Worm (Caenorhabditis elegans) whole organism, L1 larva: ENCODE measurements around the gene pqn-53.

Source experiments
- F16B12.6 ChIP-seq: fragments of 150-350 bp; optimal IDR thresholded peaks from 2 replicates; lab custom pipeline; 2014; ENCODE audit warnings: missing biosample characterization, missing genetic modification characterization
- Y116A8C.19 ChIP-seq: sonication (generic microtip); optimal IDR thresholded peaks from 2 replicates; lab custom pipeline; 2016; ENCODE audit warnings: missing compliant biosample characterization, missing genetic modification characterization, borderline replicate concordance
- blmp-1 ChIP-seq: fragments of 150-350 bp; optimal IDR thresholded peaks from 2 replicates; lab custom pipeline; 2014; ENCODE audit warnings: missing biosample characterization, missing genetic modification characterization
- ceh-88 ChIP-seq: fragments of 200-800 bp; sonication (Bioruptor generic); IDR thresholded peaks from 2 replicates; pipeline ENCODE4 v1.3.6; 2022; ENCODE audit warnings: missing genetic modification characterization, missing compliant biosample characterization
- ces-1 ChIP-seq: fragments of 150-350 bp; optimal IDR thresholded peaks from 2 replicates; lab custom pipeline; 2014; ENCODE audit warnings: missing biosample characterization, missing genetic modification reagents, missing genetic modification characterization
- dpl-1 ChIP-seq, 3 experiments: fragments of 150-350 bp in 2 of 3; sonication (generic microtip) in 1 of 3; optimal IDR thresholded peaks; 2 replicates each; lab custom pipeline; 2014 to 2017; ENCODE audit warnings: missing biosample characterization in 3 of 3, missing genetic modification characterization in 3 of 3, missing genetic modification reagents in 3 of 3
- efl-1 ChIP-seq, 4 experiments: fragments of 150-350 bp; optimal IDR thresholded peaks in 3 of 4; peaks in 1 of 4; 1 replicate in 1 of 4; 2 replicates in 3 of 4; lab custom pipeline; 2014; ENCODE audit warnings: missing biosample characterization in 2 of 4, missing genetic modification characterization in 2 of 4, missing genetic modification reagents in 2 of 4
- egl-13 ChIP-seq: sonication (generic microtip); optimal IDR thresholded peaks from 2 replicates; lab custom pipeline; 2016; ENCODE audit warnings: missing genotype, missing genetic modification reagents, missing genetic modification characterization, missing compliant biosample characterization
- elt-2 ChIP-seq: sonication (generic microtip); optimal IDR thresholded peaks from 2 replicates; lab custom pipeline; 2016; ENCODE audit warnings: missing genetic modification characterization, mild to moderate bottlenecking, inconsistent platforms, missing compliant biosample characterization, missing genetic modification reagents
- elt-3 ChIP-seq, 6 experiments: fragments of 150-350 bp in 1 of 6; sonication (generic microtip); optimal IDR thresholded peaks; 2 replicates each; lab custom pipeline; 2017 to 2018; ENCODE audit warnings: missing biosample characterization in 6 of 6, missing genetic modification characterization in 6 of 6, inconsistent platforms in 1 of 6
- ets-5 ChIP-seq: fragments of 200-800 bp; sonication (Bioruptor generic); IDR thresholded peaks from 2 replicates; pipeline ENCODE4 v1.3.6; 2022; ENCODE audit warnings: missing genetic modification characterization, missing compliant biosample characterization
- fos-1 ChIP-seq: fragments of 150-350 bp; optimal IDR thresholded peaks from 2 replicates; lab custom pipeline; 2014; ENCODE audit warnings: missing biosample characterization, missing genetic modification characterization
- isw-1 ChIP-seq: fragments of 200-800 bp; sonication (Bioruptor generic); IDR thresholded peaks from 2 replicates; pipeline ENCODE4 v1.3.6; 2022; ENCODE audit warnings: missing genetic modification characterization, missing compliant biosample characterization
- jun-1 ChIP-seq: fragments of 150-350 bp; optimal IDR thresholded peaks from 2 replicates; lab custom pipeline; 2014; ENCODE audit warnings: missing biosample characterization, missing genetic modification reagents, missing genetic modification characterization
- lin-13 ChIP-seq: fragments of 150-350 bp; optimal IDR thresholded peaks from 2 replicates; lab custom pipeline; 2014; ENCODE audit warnings: missing biosample characterization, missing genetic modification reagents, missing genetic modification characterization
- lin-14 ChIP-seq: fragments of 200-800 bp; sonication (Bioruptor generic); optimal IDR thresholded peaks from 2 replicates; lab custom pipeline; 2018; ENCODE audit warnings: mild to moderate bottlenecking, missing genetic modification characterization, moderate library complexity, missing compliant biosample characterization
- lin-15B ChIP-seq: fragments of 150-350 bp; sonication (generic microtip); optimal IDR thresholded peaks from 3 replicates; lab custom pipeline; 2014; ENCODE audit warnings: missing biosample characterization, missing genetic modification characterization
- lin-35 ChIP-seq, 2 experiments: fragments of 150-350 bp; optimal IDR thresholded peaks; 2 replicates each; lab custom pipeline; 2014; ENCODE audit warnings: missing biosample characterization in 2 of 2, missing genetic modification characterization in 2 of 2, missing genetic modification reagents in 2 of 2
- lsy-2 ChIP-seq, 2 experiments: fragments of 150-350 bp; optimal IDR thresholded peaks; 2 replicates each; lab custom pipeline; 2014; ENCODE audit warnings: missing biosample characterization in 2 of 2, missing genetic modification characterization in 2 of 2
- mdl-1 ChIP-seq, 2 experiments: fragments of 150-350 bp; optimal IDR thresholded peaks; 2 replicates each; lab custom pipeline; 2014 to 2017; ENCODE audit warnings: missing biosample characterization in 2 of 2, missing genetic modification characterization in 2 of 2, inconsistent platforms in 1 of 2
- nhr-12 ChIP-seq: sonication (generic microtip); optimal IDR thresholded peaks from 2 replicates; lab custom pipeline; 2017; ENCODE audit warnings: missing biosample characterization, missing genetic modification characterization
- nhr-19 ChIP-seq: fragments of 200-800 bp; sonication (Bioruptor generic); conservative IDR thresholded peaks from 2 replicates; pipeline ENCODE4 v1.3.6; 2022; ENCODE audit warnings: missing genetic modification characterization, missing compliant biosample characterization
- nhr-20 ChIP-seq: sonication (generic microtip); optimal IDR thresholded peaks from 2 replicates; lab custom pipeline; 2016; ENCODE audit warnings: mild to moderate bottlenecking, missing genetic modification characterization, missing compliant biosample characterization
- nhr-47 ChIP-seq: sonication (generic microtip); optimal IDR thresholded peaks from 2 replicates; lab custom pipeline; 2016; ENCODE audit warnings: mild to moderate bottlenecking, missing genetic modification characterization, moderate library complexity, missing compliant biosample characterization
- nhr-77 ChIP-seq: fragments of 150-350 bp; optimal IDR thresholded peaks from 2 replicates; lab custom pipeline; 2014; ENCODE audit warnings: missing biosample characterization, missing genetic modification characterization
- nhr-85 ChIP-seq: sonication (generic microtip); peaks from one replicate; lab custom pipeline; 2016; ENCODE audit warnings: missing genetic modification characterization, inconsistent platforms, missing compliant biosample characterization
- pag-3 ChIP-seq: sonication (generic microtip); optimal IDR thresholded peaks from 2 replicates; lab custom pipeline; 2017; ENCODE audit warnings: missing genetic modification characterization, mild to moderate bottlenecking, missing compliant biosample characterization, antibody characterized with exemption, borderline replicate concordance; ENCODE audit not compliant: insufficient read depth
- rnt-1 ChIP-seq: sonication (generic microtip); optimal IDR thresholded peaks from 2 replicates; lab custom pipeline; 2016; ENCODE audit warnings: mild to moderate bottlenecking, missing genetic modification characterization, moderate library complexity, missing compliant biosample characterization
- skn-1 ChIP-seq: fragments of 150-350 bp; optimal IDR thresholded peaks from 2 replicates; lab custom pipeline; 2014; ENCODE audit warnings: missing biosample characterization, missing genetic modification characterization
- snu-23 ChIP-seq: sonication (generic microtip); optimal IDR thresholded peaks from 2 replicates; lab custom pipeline; 2016; ENCODE audit warnings: missing genetic modification characterization, missing compliant biosample characterization
- sptf-1 ChIP-seq: fragments of 150-350 bp; optimal IDR thresholded peaks from 2 replicates; lab custom pipeline; 2014; ENCODE audit warnings: missing biosample characterization, missing genetic modification characterization
- tbx-2 ChIP-seq: sonication (generic microtip); optimal IDR thresholded peaks from 2 replicates; lab custom pipeline; 2016; ENCODE audit warnings: missing genetic modification characterization, missing compliant biosample characterization
- tlp-1 ChIP-seq: fragments of 150-350 bp; optimal IDR thresholded peaks from 2 replicates; lab custom pipeline; 2014; ENCODE audit warnings: missing biosample characterization, missing genetic modification characterization
- unc-30 ChIP-seq: sonication (generic microtip); optimal IDR thresholded peaks from 2 replicates; lab custom pipeline; 2017; ENCODE audit warnings: missing biosample characterization, missing genetic modification characterization
- unc-62 ChIP-seq: fragments of 150-350 bp; optimal IDR thresholded peaks from 2 replicates; lab custom pipeline; 2014; ENCODE audit warnings: missing biosample characterization, missing genetic modification reagents, missing genetic modification characterization
- unc-86 ChIP-seq: sonication (generic microtip); optimal IDR thresholded peaks from 2 replicates; lab custom pipeline; 2016; ENCODE audit warnings: missing genetic modification characterization, missing compliant biosample characterization

pqn-53 gene

DNA sequence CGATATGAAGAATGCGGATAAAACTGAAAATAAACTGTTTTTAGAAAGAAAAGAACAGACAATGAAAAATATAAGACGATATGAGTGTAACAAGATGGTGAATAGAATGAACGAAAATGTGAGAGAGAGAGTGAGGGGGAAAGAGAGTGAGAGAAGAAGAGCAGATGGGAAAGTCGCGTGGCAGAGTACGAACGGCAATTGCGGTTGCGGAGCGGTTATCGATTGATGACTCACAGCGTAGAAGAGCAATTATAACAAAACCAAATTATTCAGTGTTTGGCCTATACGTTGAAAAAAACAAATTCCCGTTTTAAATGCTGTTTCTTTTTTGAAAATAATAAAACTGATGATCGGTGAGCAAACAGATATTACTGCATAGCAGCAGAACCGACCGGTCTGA lies at the start of gene pqn-53:
Gene pqn-53 (minus strand): TSS at position 23 of the 400 bp plus-strand sequence.
- TF ChIP-seq nhr-77 (tag; lab: Kevin White, UChicago) (no peak), jun-1 (no peak), sptf-1 (tag; lab: Kevin White, UChicago) (no peak), lsy-2 (tag; optimal IDR thresholded peaks at IDR 0.05; lab: Kevin White, UChicago) (peak in 1 of 2 experiments; percentile 21), unc-62 (no peak), nhr-85 (tag; lab: Kevin White, UChicago) (peak; percentile 64), ces-1 (GFP tag; lab: Kevin White, UChicago) (no peak), rnt-1 (tag; lab: Kevin White, UChicago) (peak; percentile 50), ets-5 (GFP tag; lab: Robert Waterston, UW) (no peak), efl-1 (optimal IDR thresholded peaks at IDR 0.05; lab: Kevin White, UChicago) (peak in 1 of 2 experiments; percentile 5), efl-1 (GFP tag; optimal IDR thresholded peaks at IDR 0.05 in 1 of 2; lab: Kevin White, UChicago) (peak; percentile 6 to 71), lin-13 (no peak), lin-15B (tag; lab: Kevin White, UChicago) (no peak), fos-1 (tag; lab: Kevin White, UChicago) (peak; percentile 18), pag-3 (tag; lab: Kevin White, UChicago) (peak; percentile 30), lin-14 (GFP tag; lab: Kevin White, UChicago) (peak; percentile 63), tbx-2 (no peak), snu-23 (GFP tag; lab: Kevin White, UChicago) (peak; percentile 8), tlp-1 (tag; lab: Kevin White, UChicago) (no peak)

DNA sequence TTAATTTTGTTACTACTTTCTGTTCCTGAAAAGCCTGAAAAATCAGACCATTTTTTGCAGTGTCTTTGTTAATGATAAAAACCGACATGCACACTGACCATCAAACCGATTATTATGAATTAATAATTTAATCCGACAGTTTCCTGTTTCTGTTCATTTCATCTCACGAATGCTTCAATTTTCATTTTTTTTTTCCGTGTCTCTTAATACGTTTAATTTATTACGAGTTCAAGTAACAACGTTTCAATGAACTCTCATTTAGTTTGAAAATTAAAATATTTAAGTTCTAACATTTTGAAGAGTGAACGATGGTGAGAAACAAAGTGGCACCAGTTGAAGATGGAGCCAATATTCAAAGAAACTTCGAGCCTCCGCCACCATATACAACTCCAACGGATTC lies 49.5 kb upstream of the pqn-53 start, which contains the start of gene spin-1:
Gene spin-1 (plus strand): TSS at position 301 of the 400 bp plus-strand sequence.
- TF ChIP-seq nhr-47 (tag; lab: Kevin White, UChicago) = no peak

DNA sequence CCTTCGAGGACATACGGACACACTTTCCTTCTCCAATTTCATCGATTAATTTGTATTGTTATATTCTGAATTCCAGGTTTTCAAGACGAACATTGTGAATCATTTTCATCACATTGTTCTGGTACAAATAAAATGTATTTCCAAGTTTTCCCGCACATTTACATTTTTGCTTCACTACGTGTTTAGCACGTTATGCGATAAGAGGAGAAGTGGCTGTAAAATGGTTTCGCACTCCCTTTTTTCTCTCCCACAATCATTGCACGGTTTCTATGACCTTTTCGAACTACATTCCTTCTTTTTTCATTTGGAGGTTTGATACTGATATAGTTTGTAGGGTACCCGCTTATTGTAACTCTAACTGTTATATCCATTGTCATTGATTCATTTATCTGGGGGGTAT lies 48.5 kb upstream of the pqn-53 start:
- TF ChIP-seq jun-1 (no peak), lsy-2 (tag; optimal IDR thresholded peaks at IDR 0.05; lab: Kevin White, UChicago) (no peak), Y116A8C.19 (no peak), blmp-1 (no peak), elt-2 (tag; lab: Kevin White, UChicago) (peak; percentile 11), nhr-85 (tag; lab: Kevin White, UChicago) (peak; percentile 28), ceh-88 (no peak), isw-1 (GFP tag; lab: Robert Waterston, UW) (no peak), nhr-12 (tag; lab: Kevin White, UChicago) (no peak), egl-13 (tag; lab: Kevin White, UChicago) (no peak), lin-35 (GFP tag; optimal IDR thresholded peaks at IDR 0.05; lab: Kevin White, UChicago) (no peak), lin-14 (GFP tag; lab: Kevin White, UChicago) (peak; percentile 27), unc-86 (tag; lab: Kevin White, UChicago) (no peak), unc-30 (tag; lab: Kevin White, UChicago) (no peak)

DNA sequence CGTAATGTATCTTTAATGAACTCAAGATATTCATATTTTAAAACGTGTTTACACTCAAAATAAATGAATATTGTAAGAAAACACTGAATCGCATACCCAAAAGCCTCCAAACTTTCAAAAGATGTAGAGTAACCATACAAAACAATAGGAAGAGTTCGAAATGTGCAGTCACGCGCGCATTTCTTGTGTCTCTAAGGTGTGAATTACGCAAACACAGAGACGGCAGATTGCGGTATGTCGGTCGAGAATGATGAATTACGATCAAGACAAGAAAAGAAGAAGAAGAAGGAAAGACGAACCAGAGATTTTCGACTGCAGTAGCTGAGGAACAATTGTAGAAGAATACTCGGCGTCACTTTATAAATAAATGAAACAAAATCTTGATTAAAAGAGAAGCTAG lies 46.3 kb upstream of the pqn-53 start, which contains the start of gene lhpp-1:
Gene lhpp-1 (minus strand): TSS at position 354 of the 400 bp plus-strand sequence.
- TF ChIP-seq nhr-20 (no peak), lin-35 (GFP tag; optimal IDR thresholded peaks at IDR 0.05; lab: Kevin White, UChicago) (peak; percentile 48 to 78), sptf-1 (tag; lab: Kevin White, UChicago) (no peak), elt-3 (tag; optimal IDR thresholded peaks at IDR 0.05; lab: Kevin White, UChicago) (peak in 1 of 6 experiments; percentile 12), nhr-12 (tag; lab: Kevin White, UChicago) (no peak), dpl-1 (GFP tag; optimal IDR thresholded peaks at IDR 0.05; lab: Kevin White, UChicago) (peak; percentile 20 to 61 (median 55)), nhr-85 (tag; lab: Kevin White, UChicago) (peak; percentile 80), lsy-2 (tag; optimal IDR thresholded peaks at IDR 0.05; lab: Kevin White, UChicago) (peak in 1 of 2 experiments; percentile 20), F16B12.6 (peak; percentile 69), nhr-19 (no peak), snu-23 (GFP tag; lab: Kevin White, UChicago) (peak; percentile 6), mdl-1 (tag; optimal IDR thresholded peaks at IDR 0.05; lab: Kevin White, UChicago) (peak in 1 of 2 experiments; percentile 14), blmp-1 (peak; percentile 68), lin-13 (no peak), rnt-1 (tag; lab: Kevin White, UChicago) (peak; percentile 19), efl-1 (optimal IDR thresholded peaks at IDR 0.05; lab: Kevin White, UChicago) (peak in 1 of 2 experiments; percentile 30), efl-1 (GFP tag; optimal IDR thresholded peaks at IDR 0.05 in 1 of 2; lab: Kevin White, UChicago) (peak; percentile 34 to 93), skn-1 (tag; lab: Kevin White, UChicago) (peak; percentile 2), lin-14 (GFP tag; lab: Kevin White, UChicago) (peak; percentile 5)
- TF ChIP-seq, all 84 proteins: peak for 13
